Fruit fly (Drosophila melanogaster) whole organism, embryonic: ENCODE measurements around the gene CG11249.
A peak's percentile ranks its signal among the peaks of the same experiment; 100 is the strongest.

Experiments
- ATbp ChIP-seq: fragments of 200-800 bp; sonication (Bioruptor generic); optimal IDR thresholded peaks from 2 replicates; lab custom pipeline; 2017; ENCODE audit warnings: missing biosample characterization, mild to moderate bottlenecking, missing genetic modification characterization, missing genetic modification reagents
- Asciz ChIP-seq: fragments of 200-800 bp; sonication (Bioruptor generic); optimal IDR thresholded peaks from 2 replicates; lab custom pipeline; 2017; ENCODE audit warnings: missing biosample characterization, mild to moderate bottlenecking, missing genetic modification characterization, missing genetic modification reagents
- Bgb ChIP-seq: fragments of 200-800 bp; sonication (Bioruptor generic); IDR thresholded peaks from 2 replicates; pipeline ENCODE4 v1.3.6; 2022; ENCODE audit warnings: missing biosample characterization, missing genetic modification characterization; ENCODE audit not compliant: partially characterized antibody
- C15 ChIP-seq: fragments of 200-800 bp; sonication (Bioruptor generic); IDR thresholded peaks from 3 replicates; pipeline ENCODE4 v1.3.6; 2022; ENCODE audit warnings: missing biosample characterization, missing genetic modification characterization
- CG10543 ChIP-seq: fragments of 200-800 bp; sonication (Bioruptor generic); optimal IDR thresholded peaks from 3 replicates; lab custom pipeline; 2017; ENCODE audit warnings: missing biosample characterization, mild to moderate bottlenecking, missing genetic modification characterization, moderate library complexity
- CG11560 ChIP-seq: fragments of 200-800 bp; sonication (Bioruptor generic); IDR thresholded peaks from 3 replicates; pipeline ENCODE4 v1.3.6; 2022; ENCODE audit warnings: missing biosample characterization, missing genetic modification characterization
- CG11696 ChIP-seq: fragments of 200-800 bp; sonication (Bioruptor generic); IDR thresholded peaks from 2 replicates; pipeline ENCODE4 v1.3.6; 2022; ENCODE audit warnings: missing biosample characterization, missing genetic modification characterization
- CG12219 ChIP-seq: fragments of 200-800 bp; sonication (Bioruptor generic); optimal IDR thresholded peaks from 3 replicates; lab custom pipeline; 2018; ENCODE audit warnings: missing biosample characterization, mild to moderate bottlenecking, missing genetic modification characterization
- CG13296 ChIP-seq: fragments of 200-800 bp; sonication (Bioruptor generic); optimal IDR thresholded peaks from 3 replicates; lab custom pipeline; 2018; ENCODE audit warnings: missing biosample characterization, mild to moderate bottlenecking, missing genetic modification characterization
- CG13424 ChIP-seq: fragments of 200-800 bp; sonication (Bioruptor generic); optimal IDR thresholded peaks from 2 replicates; lab custom pipeline; 2019; ENCODE audit warnings: missing biosample characterization, mild to moderate bottlenecking, missing genetic modification characterization, moderate library complexity
- CG15073 ChIP-seq: fragments of 200-800 bp; sonication (Bioruptor generic); optimal IDR thresholded peaks from 2 replicates; lab custom pipeline; 2016; ENCODE audit warnings: missing biosample characterization, missing genetic modification characterization
- CG17186 ChIP-seq: fragments of 200-800 bp; sonication (Bioruptor generic); optimal IDR thresholded peaks from 3 replicates; lab custom pipeline; 2017; ENCODE audit warnings: missing biosample characterization, missing genetic modification reagents, missing genetic modification characterization
- CG17328 ChIP-seq: fragments of 200-800 bp; sonication (Bioruptor generic); IDR thresholded peaks from 2 replicates; pipeline ENCODE4 v1.3.6; 2022; ENCODE audit warnings: missing biosample characterization, missing genetic modification characterization
- CG18619 ChIP-seq: fragments of 200-800 bp; sonication (Bioruptor generic); optimal IDR thresholded peaks from 3 replicates; lab custom pipeline; 2017; ENCODE audit warnings: missing biosample characterization, mild to moderate bottlenecking, missing genetic modification characterization
- CG2889 ChIP-seq: fragments of 200-800 bp; sonication (Bioruptor generic); IDR thresholded peaks from 3 replicates; pipeline ENCODE4 v1.3.6; 2022; ENCODE audit warnings: missing biosample characterization, missing genetic modification characterization
- CG31441 ChIP-seq: fragments of 200-800 bp; sonication (Bioruptor generic); IDR thresholded peaks from 2 replicates; pipeline ENCODE4 v1.3.6; 2022; ENCODE audit warnings: missing biosample characterization, missing genetic modification characterization
- CG34422 ChIP-seq: fragments of 200-800 bp; sonication (Bioruptor generic); IDR thresholded peaks from 3 replicates; pipeline ENCODE4 v1.3.6; 2022; ENCODE audit warnings: missing biosample characterization, missing genetic modification characterization
- CG4360 ChIP-seq: fragments of 200-800 bp; sonication (Bioruptor generic); IDR thresholded peaks from 2 replicates; pipeline ENCODE4 v1.3.6; 2022; ENCODE audit warnings: missing biosample characterization, missing genetic modification characterization
- CG4404 ChIP-seq: fragments of 200-800 bp; sonication (Bioruptor generic); IDR thresholded peaks from 2 replicates; pipeline ENCODE4 v1.3.6; 2022; ENCODE audit warnings: missing biosample characterization, missing genetic modification characterization
- CG6854 ChIP-seq: fragments of 200-800 bp; sonication (Bioruptor generic); optimal IDR thresholded peaks from 3 replicates; lab custom pipeline; 2017; ENCODE audit warnings: missing biosample characterization, mild to moderate bottlenecking, missing genetic modification characterization
- CG7928 ChIP-seq: fragments of 200-800 bp; sonication (Bioruptor generic); optimal IDR thresholded peaks from 2 replicates; lab custom pipeline; 2017; ENCODE audit warnings: missing biosample characterization, mild to moderate bottlenecking, missing genetic modification characterization
- CG9437 ChIP-seq: fragments of 200-800 bp; sonication (Bioruptor generic); optimal IDR thresholded peaks from 2 replicates; lab custom pipeline; 2018; ENCODE audit warnings: missing biosample characterization, mild to moderate bottlenecking, missing genetic modification characterization
- Eip74EF ChIP-seq, 2 experiments: fragments of 200-800 bp in 1 of 2; fragments of >200 bp in 1 of 2; sonication (Bioruptor generic) in 1 of 2; optimal IDR thresholded peaks; 2 replicates each; lab custom pipeline; 2017 to 2019; ENCODE audit warnings: missing biosample characterization in 2 of 2, missing genetic modification characterization in 2 of 2, mild to moderate bottlenecking in 1 of 2, moderate library complexity in 1 of 2
- Gsc ChIP-seq: fragments of 200-800 bp; sonication (Bioruptor generic); IDR thresholded peaks from 2 replicates; pipeline ENCODE4 v1.3.6; 2022; ENCODE audit warnings: missing biosample characterization, missing genetic modification characterization
- Hey ChIP-seq: fragments of 200-800 bp; sonication (Bioruptor generic); optimal IDR thresholded peaks from 3 replicates; lab custom pipeline; 2018; ENCODE audit warnings: missing biosample characterization, mild to moderate bottlenecking, missing genetic modification characterization
- Jarid2 ChIP-seq: fragments of 200-800 bp; sonication (Bioruptor generic); optimal IDR thresholded peaks from 3 replicates; lab custom pipeline; 2017; ENCODE audit warnings: mild to moderate bottlenecking, missing biosample characterization, missing genetic modification reagents, missing genetic modification characterization
- Rx ChIP-seq: fragments of 200-800 bp; sonication (Bioruptor generic); IDR thresholded peaks from 2 replicates; pipeline ENCODE4 v1.3.6; 2022; ENCODE audit warnings: missing biosample characterization, missing genetic modification characterization
- Scr ChIP-seq: fragments of 200-800 bp; sonication (Bioruptor generic); IDR thresholded peaks from 2 replicates; pipeline ENCODE4 v1.3.6; 2022; ENCODE audit warnings: missing biosample characterization, missing genetic modification characterization; ENCODE audit not compliant: partially characterized antibody
- Sry-β ChIP-seq: fragments of 200-800 bp; sonication (Bioruptor generic); optimal IDR thresholded peaks from 2 replicates; lab custom pipeline; 2018; ENCODE audit warnings: missing biosample characterization, mild to moderate bottlenecking, missing genetic modification characterization, moderate library complexity
- bbx ChIP-seq: fragments of 200-800 bp; sonication (Bioruptor generic); IDR thresholded peaks from 2 replicates; pipeline ENCODE4 v1.3.6; 2022; ENCODE audit warnings: missing biosample characterization, missing genetic modification characterization; ENCODE audit not compliant: partially characterized antibody
- chinmo ChIP-seq: fragments of 200-800 bp; sonication (Bioruptor generic); IDR thresholded peaks from 4 replicates; pipeline ENCODE4 v1.3.6; 2022; ENCODE audit warnings: missing biosample characterization, missing genetic modification characterization; ENCODE audit not compliant: partially characterized antibody
- crp ChIP-seq, 2 experiments: fragments of 200-800 bp; sonication (Bioruptor generic); optimal IDR thresholded peaks; 2 replicates in 1 of 2; 3 replicates in 1 of 2; lab custom pipeline; 2017; ENCODE audit warnings: missing biosample characterization in 2 of 2, missing genetic modification characterization in 2 of 2, mild to moderate bottlenecking in 1 of 2, moderate library complexity in 1 of 2
- danr ChIP-seq: fragments of 200-800 bp; sonication (Bioruptor generic); IDR thresholded peaks from 2 replicates; pipeline ENCODE4 v1.3.6; 2022; ENCODE audit warnings: missing biosample characterization, missing genetic modification characterization
- gsb ChIP-seq: fragments of 200-800 bp; sonication (Bioruptor generic); IDR thresholded peaks from 2 replicates; pipeline ENCODE4 v1.3.6; 2022; ENCODE audit warnings: missing biosample characterization, missing genetic modification characterization
- gt ChIP-seq: fragments of 200-800 bp; sonication (Bioruptor generic); IDR thresholded peaks from 2 replicates; pipeline ENCODE4 v1.3.6; 2022; ENCODE audit warnings: missing biosample characterization, missing genetic modification characterization
- kah ChIP-seq: fragments of 200-800 bp; sonication (Bioruptor generic); optimal IDR thresholded peaks from 2 replicates; lab custom pipeline; 2018; ENCODE audit warnings: missing biosample characterization, mild to moderate bottlenecking, missing genetic modification characterization
- mirr ChIP-seq: fragments of 200-800 bp; sonication (Bioruptor generic); optimal IDR thresholded peaks from 3 replicates; lab custom pipeline; 2018; ENCODE audit warnings: missing biosample characterization, mild to moderate bottlenecking, missing genetic modification characterization
- mld ChIP-seq: fragments of 200-800 bp; sonication (Bioruptor generic); IDR thresholded peaks from 3 replicates; pipeline ENCODE4 v1.3.6; 2022; ENCODE audit warnings: missing biosample characterization, missing genetic modification characterization; ENCODE audit not compliant: partially characterized antibody
- oc ChIP-seq: fragments of 200-800 bp; sonication (Bioruptor generic); optimal IDR thresholded peaks from 2 replicates; lab custom pipeline; 2018; ENCODE audit warnings: missing biosample characterization, mild to moderate bottlenecking, missing genetic modification characterization, moderate library complexity
- onecut ChIP-seq: fragments of 200-800 bp; sonication (Bioruptor generic); IDR thresholded peaks from 2 replicates; pipeline ENCODE4 v1.3.6; 2022; ENCODE audit warnings: missing biosample characterization, missing genetic modification characterization
- otp ChIP-seq: fragments of 200-800 bp; sonication (Bioruptor generic); IDR thresholded peaks from 3 replicates; pipeline ENCODE4, ENCODE4 v1.3.6; 2022; ENCODE audit warnings: missing biosample characterization, missing genetic modification characterization
- pan ChIP-seq, 4 experiments: fragments of >200 bp in 3 of 4; fragments of 200-800 bp in 1 of 4; sonication (Bioruptor generic) in 1 of 4; optimal IDR thresholded peaks in 3 of 4; IDR thresholded peaks in 1 of 4; 2 replicates each; pipeline versions ENCODE4 v1.3.6 to Lab custom; 2017 to 2022; ENCODE audit warnings: missing biosample characterization in 2 of 4, missing genetic modification characterization in 2 of 4, mixed read lengths in 1 of 4
- pnt ChIP-seq: fragments of 200-800 bp; sonication (Bioruptor generic); optimal IDR thresholded peaks from 3 replicates; lab custom pipeline; 2016; ENCODE audit warnings: missing biosample characterization, missing genetic modification characterization
- psq ChIP-seq: fragments of 200-800 bp; sonication (Bioruptor generic); optimal IDR thresholded peaks from 2 replicates; lab custom pipeline; 2017; ENCODE audit warnings: missing biosample characterization, missing genetic modification characterization
- sens ChIP-seq: fragments of 200-800 bp; sonication (Bioruptor generic); peaks from one replicate; lab custom pipeline; 2016; ENCODE audit warnings: missing biosample characterization, missing genetic modification characterization
- sisA ChIP-seq: fragments of 200-800 bp; sonication (Bioruptor generic); IDR thresholded peaks from 2 replicates; pipeline ENCODE4 v1.3.6; 2022; ENCODE audit warnings: missing biosample characterization, missing genetic modification characterization
- slou ChIP-seq: fragments of 200-800 bp; sonication (Bioruptor generic); optimal IDR thresholded peaks from 3 replicates; lab custom pipeline; 2016; ENCODE audit warnings: missing biosample characterization, missing genetic modification characterization
- sqz ChIP-seq: fragments of 200-800 bp; sonication (Bioruptor generic); optimal IDR thresholded peaks from 3 replicates; lab custom pipeline; 2018; ENCODE audit warnings: missing biosample characterization, mild to moderate bottlenecking, missing genetic modification characterization
- tgo ChIP-seq: fragments of 200-800 bp; sonication (Bioruptor generic); IDR thresholded peaks from 3 replicates; pipeline ENCODE4 v1.3.6; 2022; ENCODE audit warnings: missing biosample characterization, missing genetic modification characterization
- unpg ChIP-seq: fragments of 200-800 bp; sonication (Bioruptor generic); optimal IDR thresholded peaks from 3 replicates; lab custom pipeline; 2018; ENCODE audit warnings: missing biosample characterization, mild to moderate bottlenecking, missing genetic modification characterization, moderate library complexity

Gene CG11249

dm6 chr3L:21652768-21653167 lies 19.2 kb upstream of the CG11249 start (continued):
- TF ChIP-seq CG13296 (GFP tag; lab: Kevin White, UChicago) (no peak), CG7928 (GFP tag; lab: Kevin White, UChicago) (no peak), mld (no peak), unpg (GFP tag; lab: Kevin White, UChicago) (peak; percentile 67), Eip74EF (GFP tag; optimal IDR thresholded peaks at IDR 0.05; lab: Kevin White, UChicago) (no peak), otp (peak; percentile 49; the same call in 1 of the 3 replicates), CG15073 (GFP tag; lab: Kevin White, UChicago) (peak; percentile 47), CG9437 (no peak), CG12219 (GFP tag; lab: Kevin White, UChicago) (peak; percentile 10), CG31441 (GFP tag; lab: Robert Waterston, UW) (peak; percentile 37; the same call in 1 of the 2 replicates), Bgb (GFP tag; lab: Robert Waterston, UW) (peak; percentile 76), CG34422 (GFP tag; lab: Robert Waterston, UW) (peak; percentile 23; the same call in 2 of the 3 replicates), Jarid2 (GFP tag; lab: Kevin White, UChicago) (peak; percentile 35), CG17186 (no peak), Sry-β (GFP tag; lab: Kevin White, UChicago) (no peak), C15 (GFP tag; lab: Robert Waterston, UW) (no peak), CG13424 (tag; lab: Kevin White, UChicago) (peak; percentile 68), danr (GFP tag; lab: Robert Waterston, UW) (no peak), CG10543 (no peak), oc (peak; percentile 25), crp (GFP tag; optimal IDR thresholded peaks at IDR 0.05; lab: Kevin White, UChicago) (no peak), CG6854 (no peak), gt (no peak), CG4404 (GFP tag; lab: Robert Waterston, UW) (no peak), CG2889 (GFP tag; lab: Robert Waterston, UW) (no peak), kah (GFP tag; lab: Kevin White, UChicago) (no peak), CG11560 (no peak), Scr (GFP tag; lab: Robert Waterston, UW) (no peak), sens (peak; percentile 89), Asciz (GFP tag; lab: Kevin White, UChicago) (no peak), psq (peak; percentile 22), sqz (GFP tag; lab: Kevin White, UChicago) (no peak), pan (optimal IDR thresholded peaks at IDR 0.05; lab: Kevin White, UChicago) (no peak), pan (GFP tag; optimal IDR thresholded peaks at IDR 0.05 in 1 of 2, IDR thresholded peaks at IDR 0.05 in 1 of 2) (peak in 1 of 2 experiments; percentile 68), mirr (GFP tag; lab: Kevin White, UChicago) (peak; percentile 15), pnt (GFP tag; lab: Kevin White, UChicago) (peak; percentile 70), CG18619 (GFP tag; lab: Kevin White, UChicago) (peak; percentile 14), onecut (peak; percentile 63), sisA (peak; percentile 81), Hey (no peak), slou (GFP tag; lab: Kevin White, UChicago) (peak; percentile 56), CG4360 (GFP tag; lab: Robert Waterston, UW) (no peak), gsb (no peak), tgo (GFP tag; lab: Robert Waterston, UW) (peak; percentile 68), Rx (GFP tag; lab: Robert Waterston, UW) (0 out of 2 replicates have a peak, but pooled peaks have one; percentile 12), bbx (GFP tag; lab: Robert Waterston, UW) (0 out of 2 replicates have a peak, but pooled peaks have one; percentile 24), Gsc (GFP tag; lab: Robert Waterston, UW) (0 out of 2 replicates have a peak, but pooled peaks have one; percentile 8), CG11696 (GFP tag; lab: Robert Waterston, UW) (no peak), chinmo (GFP tag; lab: Robert Waterston, UW) (no peak), CG17328 (GFP tag; lab: Robert Waterston, UW) (peak; percentile 69), ATbp (peak; percentile 30)
